Fruit fly (Drosophila melanogaster): Measurements from ENCODE around the gene CG8927.

The CG8927 gene

dm6 chr3R:16207074-16207609 is 26.3 kb downstream of the CG8927 start (continued):
- TF ChIP-seq Hmr (GFP tag; optimal IDR thresholded peaks at IDR 0.05) (peak; percentile 24), CG9727 (GFP tag; optimal IDR thresholded peaks at IDR 0.05) (no peak), dmrt11E (tag; optimal IDR thresholded peaks at IDR 0.05) (no peak), CG7357 (GFP tag; IDR thresholded peaks at IDR 0.05) (no peak), lola (GFP tag; optimal IDR thresholded peaks at IDR 0.05) (no peak), CG4617 (GFP tag; optimal IDR thresholded peaks at IDR 0.05; ENCODE audit: borderline replicate concordance) (no peak), stc (GFP tag; IDR thresholded peaks at IDR 0.05) (no peak; the same call in 1 of the 2 replicates), Rfx (GFP tag; IDR thresholded peaks at IDR 0.05) (peak; percentile 60), danr (GFP tag; IDR thresholded peaks at IDR 0.05) (no peak), CG11723 (GFP tag; optimal IDR thresholded peaks at IDR 0.05) (no peak), nmo (GFP tag; optimal IDR thresholded peaks at IDR 0.05) (no peak), Abd-B (GFP tag; optimal IDR thresholded peaks at IDR 0.05) (no peak), maf-S (GFP tag; optimal IDR thresholded peaks at IDR 0.05) (no peak), Max (GFP tag; optimal IDR thresholded peaks at IDR 0.05) (no peak), schlank (tag; optimal IDR thresholded peaks at IDR 0.05) (no peak), dpn (GFP tag; optimal IDR thresholded peaks at IDR 0.05) (no peak), NFAT (GFP tag; IDR thresholded peaks at IDR 0.05) (0 out of 2 replicates have a peak, but pooled peaks have one; percentile 30), CG8944 (GFP tag; optimal IDR thresholded peaks at IDR 0.05) (no peak), NfI (GFP tag; optimal IDR thresholded peaks at IDR 0.05) (no peak), Dbx (GFP tag; IDR thresholded peaks at IDR 0.05) (peak; percentile 37; the same call in 1 of the 3 replicates), CG1529 (GFP tag; optimal IDR thresholded peaks at IDR 0.05) (no peak), CG7745 (tag; optimal IDR thresholded peaks at IDR 0.05) (no peak), ewg (GFP tag; optimal IDR thresholded peaks at IDR 0.05) (no peak), CG2202 (tag; optimal IDR thresholded peaks at IDR 0.05) (no peak), Drgx (GFP tag; IDR thresholded peaks at IDR 0.05) (peak; percentile 59), Myb (GFP tag; optimal IDR thresholded peaks at IDR 0.05) (no peak), vfl (GFP tag; optimal IDR thresholded peaks at IDR 0.05) (no peak), ash1 (GFP tag; optimal IDR thresholded peaks at IDR 0.05) (no peak), sens-2 (GFP tag; IDR thresholded peaks at IDR 0.05) (no peak), CG18262 (tag; optimal IDR thresholded peaks at IDR 0.05) (no peak), chinmo (GFP tag; IDR thresholded peaks at IDR 0.05; ENCODE audit: partially characterized antibody) (peak; percentile 98), CG12769 (tag; optimal IDR thresholded peaks at IDR 0.05) (peak; percentile 97), prd (optimal IDR thresholded peaks at IDR 0.05) (no peak), prd (GFP tag; IDR thresholded peaks at IDR 0.05) (no peak), CG15269 (tag; optimal IDR thresholded peaks at IDR 0.05) (peak; percentile 5), hbn (GFP tag; IDR thresholded peaks at IDR 0.05; ENCODE audit: partially characterized antibody) (no peak), yki (optimal IDR thresholded peaks at IDR 0.05) (no peak), croc (GFP tag; conservative IDR thresholded peaks at IDR 0.05) (no peak), nau (GFP tag; optimal IDR thresholded peaks at IDR 0.05) (peak; percentile 16), TFAM (GFP tag; optimal IDR thresholded peaks at IDR 0.05) (no peak), CG9215 (GFP tag; IDR thresholded peaks at IDR 0.05) (no peak), hb (GFP tag; IDR thresholded peaks at IDR 0.05; ENCODE audit: partially characterized antibody) (no peak), fu2 (GFP tag; optimal IDR thresholded peaks at IDR 0.05) (no peak), salm (tag; optimal IDR thresholded peaks at IDR 0.05) (no peak), bcd (GFP tag; optimal IDR thresholded peaks at IDR 0.05) (no peak), Hr3 (GFP tag; optimal IDR thresholded peaks at IDR 0.05) (no peak), CG10979 (tag; optimal IDR thresholded peaks at IDR 0.05) (no peak), slbo (GFP tag; IDR thresholded peaks at IDR 0.05) (no peak; the same call in 1 of the 2 replicates), Pdp1 (GFP tag; optimal IDR thresholded peaks at IDR 0.05) (peak in 1 of 2 experiments; percentile 27), crp (GFP tag; optimal IDR thresholded peaks at IDR 0.05) (no peak)
